Fruit fly (Drosophila melanogaster) whole organism, embryonic: ENCODE measurements around the gene Polr2G.

Source experiments
- B-H1 ChIP-seq: fragments of 200-800 bp; sonication (Bioruptor generic); IDR thresholded peaks from 3 replicates; pipeline ENCODE4 v1.3.6; 2022; ENCODE audit warnings: missing biosample characterization, missing genetic modification characterization
- CG10366 ChIP-seq: fragments of 200-800 bp; sonication (Bioruptor generic); IDR thresholded peaks from 2 replicates; pipeline ENCODE4 v1.3.6; 2022; ENCODE audit warnings: missing biosample characterization, missing genetic modification characterization
- CG11093 ChIP-seq: fragments of 200-800 bp; sonication (Bioruptor generic); IDR thresholded peaks from 3 replicates; pipeline ENCODE4 v1.3.6; 2022; ENCODE audit warnings: missing biosample characterization, missing genetic modification characterization
- CG11247 ChIP-seq: fragments of 200-800 bp; sonication (Bioruptor generic); IDR thresholded peaks from 2 replicates; pipeline ENCODE4 v1.3.6; 2022; ENCODE audit warnings: missing biosample characterization, missing genetic modification characterization
- CG11398 ChIP-seq: fragments of 200-800 bp; sonication (Bioruptor generic); optimal IDR thresholded peaks from 2 replicates; lab custom pipeline; 2016; ENCODE audit warnings: missing biosample characterization, missing genetic modification characterization
- CG13624 ChIP-seq: fragments of 200-800 bp; sonication (Bioruptor generic); optimal IDR thresholded peaks from 2 replicates; lab custom pipeline; 2016; ENCODE audit warnings: missing biosample characterization, missing genetic modification characterization
- CG14441 ChIP-seq: fragments of 200-800 bp; sonication (Bioruptor generic); IDR thresholded peaks from 2 replicates; pipeline ENCODE4 v1.3.6; 2022; ENCODE audit warnings: missing biosample characterization, missing genetic modification characterization
- CG15601 ChIP-seq: fragments of 200-800 bp; sonication (Bioruptor generic); optimal IDR thresholded peaks from 3 replicates; lab custom pipeline; 2019; ENCODE audit warnings: missing biosample characterization, mild to moderate bottlenecking, missing genetic modification characterization, moderate library complexity
- CG1603 ChIP-seq: fragments of 200-800 bp; sonication (Bioruptor generic); optimal IDR thresholded peaks from 2 replicates; lab custom pipeline; 2019; ENCODE audit warnings: missing biosample characterization, mild to moderate bottlenecking, missing genetic modification characterization, moderate library complexity
- CG18619 ChIP-seq: fragments of 200-800 bp; sonication (Bioruptor generic); optimal IDR thresholded peaks from 3 replicates; lab custom pipeline; 2017; ENCODE audit warnings: missing biosample characterization, mild to moderate bottlenecking, missing genetic modification characterization
- CG2116 ChIP-seq: fragments of 200-800 bp; sonication (Bioruptor generic); optimal IDR thresholded peaks from 3 replicates; lab custom pipeline; 2018; ENCODE audit warnings: missing biosample characterization, mild to moderate bottlenecking, missing genetic modification characterization
- CG2678 ChIP-seq: fragments of 200-800 bp; sonication (Bioruptor generic); optimal IDR thresholded peaks from 3 replicates; lab custom pipeline; 2019; ENCODE audit warnings: missing biosample characterization, mild to moderate bottlenecking, missing genetic modification characterization, moderate library complexity
- CG31224 ChIP-seq: fragments of 200-800 bp; sonication (Bioruptor generic); IDR thresholded peaks from 2 replicates; pipeline ENCODE4 v1.3.6; 2022; ENCODE audit warnings: missing biosample characterization, missing genetic modification characterization
- CG3407 ChIP-seq: fragments of 200-800 bp; sonication (Bioruptor generic); optimal IDR thresholded peaks from 2 replicates; lab custom pipeline; 2018; ENCODE audit warnings: missing biosample characterization, mild to moderate bottlenecking, missing genetic modification characterization
- CG3726 ChIP-seq: fragments of 200-800 bp; sonication (Bioruptor generic); IDR thresholded peaks from 3 replicates; pipeline ENCODE4, ENCODE4 v1.3.6; 2022; ENCODE audit warnings: missing biosample characterization, missing genetic modification characterization
- CG6254 ChIP-seq: fragments of 200-800 bp; sonication (Bioruptor generic); optimal IDR thresholded peaks from 3 replicates; lab custom pipeline; 2017; ENCODE audit warnings: mild to moderate bottlenecking, missing biosample characterization, missing genetic modification reagents, missing genetic modification characterization
- CG6683 ChIP-seq: fragments of 200-800 bp; sonication (Bioruptor generic); optimal IDR thresholded peaks from 2 replicates; lab custom pipeline; 2017; ENCODE audit warnings: missing biosample characterization, mild to moderate bottlenecking, missing genetic modification characterization, missing genetic modification reagents
- CG7839 ChIP-seq: fragments of 200-800 bp; sonication (Bioruptor generic); optimal IDR thresholded peaks from 3 replicates; lab custom pipeline; 2018; ENCODE audit warnings: missing biosample characterization, mild to moderate bottlenecking, missing genetic modification characterization, moderate library complexity
- CG8281 ChIP-seq: fragments of 200-800 bp; sonication (Bioruptor generic); optimal IDR thresholded peaks from 2 replicates; lab custom pipeline; 2018; ENCODE audit warnings: missing biosample characterization, mild to moderate bottlenecking, missing genetic modification characterization, moderate library complexity
- CG8765 ChIP-seq: fragments of 200-800 bp; sonication (Bioruptor generic); IDR thresholded peaks from 2 replicates; pipeline ENCODE4 v1.3.6; 2022; ENCODE audit warnings: missing biosample characterization, missing genetic modification characterization
- CG9727 ChIP-seq: fragments of 200-800 bp; sonication (Bioruptor generic); optimal IDR thresholded peaks from 3 replicates; lab custom pipeline; 2017; ENCODE audit warnings: missing biosample characterization, mild to moderate bottlenecking, missing genetic modification characterization
- CG9932 ChIP-seq: fragments of 200-800 bp; sonication (Bioruptor generic); IDR thresholded peaks from 2 replicates; pipeline ENCODE4 v1.3.6; 2022; ENCODE audit warnings: missing biosample characterization, missing genetic modification characterization
- Dfd ChIP-seq, 2 experiments: fragments of >200 bp; optimal IDR thresholded peaks; 2 replicates each; lab custom pipeline; 2017; ENCODE audit warnings: missing biosample characterization in 2 of 2, missing genetic modification characterization in 2 of 2
- Dref ChIP-seq: fragments of 200-800 bp; sonication (Bioruptor generic); IDR thresholded peaks from 2 replicates; pipeline ENCODE4 v1.3.6; 2022; ENCODE audit warnings: missing biosample characterization, missing genetic modification characterization
- Ets65A ChIP-seq: fragments of 200-800 bp; sonication (Bioruptor generic); peaks from one replicate; lab custom pipeline; 2016; ENCODE audit warnings: missing biosample characterization, missing genetic modification characterization
- H15 ChIP-seq: fragments of 200-800 bp; sonication (Bioruptor generic); IDR thresholded peaks from 3 replicates; pipeline ENCODE4 v1.3.6; 2022; ENCODE audit warnings: missing biosample characterization, missing genetic modification characterization
- Hsf ChIP-seq: fragments of 200-800 bp; sonication (Bioruptor generic); optimal IDR thresholded peaks from 3 replicates; lab custom pipeline; 2016; ENCODE audit warnings: missing biosample characterization, missing genetic modification characterization
- Mes4 ChIP-seq: fragments of 200-800 bp; sonication (Bioruptor generic); optimal IDR thresholded peaks from 2 replicates; lab custom pipeline; 2016; ENCODE audit warnings: missing biosample characterization, missing genetic modification characterization
- Mrtf ChIP-seq: fragments of 200-800 bp; sonication (Bioruptor generic); IDR thresholded peaks from 3 replicates; pipeline ENCODE4 v1.3.6; 2022; ENCODE audit warnings: missing biosample characterization, missing genetic modification characterization
- Nf-YB ChIP-seq: fragments of 200-800 bp; sonication (Bioruptor generic); optimal IDR thresholded peaks from 3 replicates; lab custom pipeline; 2019; ENCODE audit warnings: missing biosample characterization, mild to moderate bottlenecking, missing genetic modification characterization, moderate library complexity
- Nf-YC ChIP-seq: fragments of 200-800 bp; optimal IDR thresholded peaks from 3 replicates; lab custom pipeline; 2019; ENCODE audit warnings: missing biosample characterization, mild to moderate bottlenecking, missing genetic modification characterization, moderate library complexity
- Oli ChIP-seq: fragments of 200-800 bp; sonication (Bioruptor generic); optimal IDR thresholded peaks from 2 replicates; lab custom pipeline; 2018; ENCODE audit warnings: missing biosample characterization, mild to moderate bottlenecking, missing genetic modification characterization, moderate library complexity
- Optix ChIP-seq: fragments of 200-800 bp; sonication (Bioruptor generic); IDR thresholded peaks from 3 replicates; pipeline ENCODE4 v1.3.6; 2022; ENCODE audit warnings: missing biosample characterization, missing genetic modification characterization
- PHDP ChIP-seq: fragments of 200-800 bp; sonication (Bioruptor generic); optimal IDR thresholded peaks from 3 replicates; lab custom pipeline; 2018; ENCODE audit warnings: missing biosample characterization, mild to moderate bottlenecking, missing genetic modification characterization, moderate library complexity
- Rfx ChIP-seq: fragments of 200-800 bp; sonication (Bioruptor generic); IDR thresholded peaks from 2 replicates; pipeline ENCODE4 v1.3.6; 2022; ENCODE audit warnings: missing biosample characterization, missing genetic modification characterization
- cato ChIP-seq: fragments of 200-800 bp; sonication (Bioruptor generic); optimal IDR thresholded peaks from 2 replicates; lab custom pipeline; 2016; ENCODE audit warnings: missing biosample characterization, missing genetic modification characterization, borderline replicate concordance
- caup ChIP-seq: fragments of 200-800 bp; sonication (Bioruptor generic); optimal IDR thresholded peaks from 3 replicates; lab custom pipeline; 2017; ENCODE audit warnings: missing biosample characterization, mild to moderate bottlenecking, missing genetic modification characterization, moderate library complexity; ENCODE audit not compliant: severe bottlenecking
- chif ChIP-seq, 2 experiments: fragments of 200-800 bp; sonication (Bioruptor generic); optimal IDR thresholded peaks; 3 replicates each; lab custom pipeline; 2016; ENCODE audit warnings: missing biosample characterization in 2 of 2, missing genetic modification characterization in 2 of 2
- chm ChIP-seq: fragments of 200-800 bp; sonication (Bioruptor generic); IDR thresholded peaks from 2 replicates; pipeline ENCODE4 v1.3.6; 2022; ENCODE audit warnings: missing biosample characterization, missing genetic modification characterization
- croc ChIP-seq: fragments of 200-800 bp; sonication (Bioruptor generic); conservative IDR thresholded peaks from 3 replicates; pipeline ENCODE4 v1.3.6; 2022; ENCODE audit warnings: missing biosample characterization, missing genetic modification characterization
- dan ChIP-seq: fragments of 200-800 bp; sonication (Bioruptor generic); IDR thresholded peaks from 2 replicates; pipeline ENCODE4 v1.3.6; 2022; ENCODE audit warnings: missing biosample characterization, missing genetic modification characterization
- eve ChIP-seq, 2 experiments: fragments of >200 bp; optimal IDR thresholded peaks; 2 replicates each; lab custom pipeline; 2017; ENCODE audit warnings: missing biosample characterization in 2 of 2, missing genetic modification characterization in 2 of 2
- ken ChIP-seq: fragments of 200-800 bp; sonication (Bioruptor generic); IDR thresholded peaks from 3 replicates; pipeline ENCODE4 v1.3.6; 2022; ENCODE audit warnings: missing biosample characterization, missing genetic modification characterization
- pum ChIP-seq: fragments of 200-800 bp; sonication (Bioruptor generic); optimal IDR thresholded peaks from 2 replicates; lab custom pipeline; 2016; ENCODE audit warnings: missing biosample characterization, missing genetic modification characterization
- ro ChIP-seq: fragments of 200-800 bp; sonication (Bioruptor generic); IDR thresholded peaks from 2 replicates; pipeline ENCODE4 v1.3.6; 2022; ENCODE audit warnings: missing biosample characterization, missing genetic modification characterization
- sens-2 ChIP-seq: fragments of 200-800 bp; sonication (Bioruptor generic); IDR thresholded peaks from 2 replicates; pipeline ENCODE4 v1.3.6; 2022; ENCODE audit warnings: missing biosample characterization, missing genetic modification characterization
- sisA ChIP-seq: fragments of 200-800 bp; sonication (Bioruptor generic); IDR thresholded peaks from 2 replicates; pipeline ENCODE4 v1.3.6; 2022; ENCODE audit warnings: missing biosample characterization, missing genetic modification characterization
- stc ChIP-seq: fragments of 200-800 bp; sonication (Bioruptor generic); IDR thresholded peaks from 2 replicates; pipeline ENCODE4 v1.3.6; 2022; ENCODE audit warnings: missing biosample characterization, missing genetic modification characterization
- tup ChIP-seq: fragments of 200-800 bp; sonication (Bioruptor generic); optimal IDR thresholded peaks from 2 replicates; lab custom pipeline; 2016; ENCODE audit warnings: missing biosample characterization, mild to moderate bottlenecking, missing genetic modification characterization, moderate library complexity
- wek ChIP-seq: fragments of 200-800 bp; sonication (Bioruptor generic); optimal IDR thresholded peaks from 3 replicates; lab custom pipeline; 2018; ENCODE audit warnings: missing biosample characterization, mild to moderate bottlenecking, missing genetic modification characterization, moderate library complexity

Gene Polr2G

DNA sequence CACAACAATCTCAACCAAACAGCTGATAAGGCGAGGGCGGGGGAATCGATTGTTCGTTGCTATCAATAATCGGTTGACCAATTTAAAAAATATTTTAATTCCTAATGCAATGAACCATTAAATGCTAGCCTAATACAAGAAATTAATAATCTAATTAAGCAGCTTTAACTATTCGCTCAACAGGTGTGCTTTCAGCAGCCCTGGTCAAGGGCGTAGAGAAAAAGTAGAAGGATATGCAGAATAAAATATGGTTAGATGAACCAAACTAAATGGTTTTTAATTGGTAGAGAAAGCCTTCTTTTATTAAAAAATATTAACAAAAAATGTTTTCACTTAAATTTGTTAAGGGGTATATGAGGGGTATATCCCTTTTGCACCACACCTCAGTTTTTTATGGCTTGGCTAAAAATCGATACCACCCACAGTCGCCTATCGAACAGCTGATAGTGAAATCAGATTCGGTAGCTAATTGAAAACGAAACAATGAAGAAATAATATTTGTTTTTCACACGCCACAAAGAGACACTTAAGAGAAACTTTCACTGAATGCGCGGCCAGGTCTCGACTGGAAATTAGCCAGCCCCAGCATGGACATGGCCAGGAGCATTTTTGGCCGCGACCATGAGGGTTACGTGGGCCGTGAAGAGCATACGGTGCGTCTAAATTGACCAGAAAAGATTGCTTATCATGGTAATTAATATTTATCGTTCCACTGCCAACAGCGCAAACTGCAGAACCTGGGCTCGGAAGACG, 4.0 kb downstream of the Polr2G start, which contains the start of the genes SIDL and CG12241 (continued):
- TF ChIP-seq CG2116 (GFP tag; lab: Kevin White, UChicago) (peak; percentile 79), stc (GFP tag; lab: Robert Waterston, UW) (peak; percentile 91), dan (peak; percentile 50; the same call in 1 of the 2 replicates), sisA (GFP tag; lab: Robert Waterston, UW) (peak; percentile 91), CG11398 (GFP tag; lab: Kevin White, UChicago) (no peak), CG18619 (GFP tag; lab: Kevin White, UChicago) (peak; percentile 39), croc (GFP tag; lab: Robert Waterston, UW) (peak; percentile 72), pum (GFP tag; lab: Kevin White, UChicago) (peak; percentile 69), chm (GFP tag; lab: Robert Waterston, UW) (peak; percentile 92), CG13624 (GFP tag; lab: Kevin White, UChicago) (peak; percentile 89), Nf-YB (GFP tag; lab: Kevin White, UChicago) (no peak), CG6254 (no peak), CG8281 (tag; lab: Kevin White, UChicago) (no peak), Rfx (peak; percentile 96), wek (GFP tag; lab: Kevin White, UChicago) (no peak), Dref (GFP tag; lab: Robert Waterston, UW) (peak; percentile 68), CG9932 (GFP tag; lab: Robert Waterston, UW) (peak; percentile 75), Oli (tag; lab: Kevin White, UChicago) (peak; percentile 33), B-H1 (GFP tag; lab: Robert Waterston, UW) (peak; percentile 93), tup (GFP tag; lab: Kevin White, UChicago) (no peak), CG10366 (peak; percentile 24; the same call in 1 of the 2 replicates), CG11093 (GFP tag; lab: Robert Waterston, UW) (peak; percentile 91), CG15601 (tag; lab: Kevin White, UChicago) (peak; percentile 18), CG1603 (tag; lab: Kevin White, UChicago) (no peak), Ets65A (GFP tag; lab: Kevin White, UChicago) (peak; percentile 98), CG3726 (GFP tag; lab: Robert Waterston, UW) (peak; percentile 79; the same call in 2 of the 3 replicates), CG6683 (GFP tag; lab: Kevin White, UChicago) (peak; percentile 57), CG7839 (no peak), chif (GFP tag; optimal IDR thresholded peaks at IDR 0.05; lab: Kevin White, UChicago) (peak; percentile 16 to 70), H15 (GFP tag; lab: Robert Waterston, UW) (peak; percentile 91), CG8765 (GFP tag; lab: Robert Waterston, UW) (peak; percentile 87; the same call in 1 of the 2 replicates), CG14441 (GFP tag; lab: Robert Waterston, UW) (peak; percentile 96), Mes4 (GFP tag; lab: Kevin White, UChicago) (peak; percentile 22), eve (GFP tag; optimal IDR thresholded peaks at IDR 0.05; lab: Kevin White, UChicago) (no peak), ken (GFP tag; lab: Robert Waterston, UW) (peak; percentile 61; the same call in 1 of the 3 replicates), sens-2 (no peak), Nf-YC (tag; lab: Kevin White, UChicago) (peak; percentile 65), CG9727 (GFP tag; lab: Kevin White, UChicago) (peak; percentile 90), CG11247 (GFP tag; lab: Robert Waterston, UW) (peak; percentile 92), ro (GFP tag; lab: Robert Waterston, UW) (peak; percentile 82), Dfd (GFP tag; optimal IDR thresholded peaks at IDR 0.05; lab: Kevin White, UChicago) (no peak), CG31224 (GFP tag; lab: Robert Waterston, UW) (peak; percentile 87), CG3407 (peak; percentile 44), Hsf (GFP tag; lab: Kevin White, UChicago) (peak; percentile 72), caup (GFP tag; lab: Kevin White, UChicago) (peak; percentile 83), Mrtf (GFP tag; lab: Robert Waterston, UW) (peak; percentile 85), Optix (peak; percentile 23; the same call in 1 of the 3 replicates), cato (GFP tag; lab: Kevin White, UChicago) (peak; percentile 17), PHDP (tag; lab: Kevin White, UChicago) (peak; percentile 50), CG2678 (tag; lab: Kevin White, UChicago) (peak; percentile 92)
